Fruit fly (Drosophila melanogaster) Kc167 (cell line): ENCODE measurements around the gene CG5880.

ENCODE experiments used
- Sin3A ChIP-seq: fragments of >200 bp; optimal IDR thresholded peaks from 2 replicates; lab custom pipeline; 2018; ENCODE audit warnings: missing external identifiers
- h ChIP-seq: fragments of >200 bp; optimal IDR thresholded peaks from 3 replicates; lab custom pipeline; 2018; ENCODE audit warnings: missing external identifiers
- psq ChIP-seq: fragments of >200 bp; optimal IDR thresholded peaks from 2 replicates; lab custom pipeline; 2017; ENCODE audit warnings: missing external identifiers
- ttk ChIP-seq: sonication (Bioruptor generic); optimal IDR thresholded peaks from 2 replicates; lab custom pipeline; 2017; ENCODE audit warnings: missing external identifiers

- TF ChIP-seq Sin3A (lab: Kevin White, UChicago): no peak
- TF ChIP-seq psq (lab: Kevin White, UChicago): no peak
- no peak for TF ChIP-seq ttk
- no peak for TF ChIP-seq h
These were observed 29.0 kb upstream of the CG5880 start, which contains the start of gene Cpr97Ea for dm6 chr3R:27087549-27087948.
